Fruit fly (Drosophila melanogaster) whole organism, embryonic: ENCODE results near the gene CG7943.

Source experiments
- Aef1 ChIP-seq: fragments of 200-800 bp; sonication (Bioruptor generic); IDR thresholded peaks from 3 replicates; pipeline ENCODE4 v1.3.6; 2022; ENCODE audit warnings: missing biosample characterization, missing genetic modification characterization
- CG12659 ChIP-seq: fragments of 200-800 bp; sonication (Bioruptor generic); optimal IDR thresholded peaks from 3 replicates; lab custom pipeline; 2017; ENCODE audit warnings: mild to moderate bottlenecking, missing biosample characterization, missing genetic modification reagents, missing genetic modification characterization
- CG14860 ChIP-seq: fragments of 200-800 bp; sonication (Bioruptor generic); IDR thresholded peaks from 3 replicates; pipeline ENCODE4 v1.3.6; 2022; ENCODE audit warnings: missing biosample characterization, missing genetic modification characterization; ENCODE audit not compliant: partially characterized antibody
- CG17829 ChIP-seq: fragments of 200-800 bp; optimal IDR thresholded peaks from 2 replicates; lab custom pipeline; 2019; ENCODE audit warnings: missing biosample characterization, mild to moderate bottlenecking, missing genetic modification characterization, moderate library complexity
- CG2120 ChIP-seq: fragments of 200-800 bp; sonication (Bioruptor generic); optimal IDR thresholded peaks from 3 replicates; lab custom pipeline; 2016; ENCODE audit warnings: missing biosample characterization, missing genetic modification characterization
- CG2678 ChIP-seq: fragments of 200-800 bp; sonication (Bioruptor generic); optimal IDR thresholded peaks from 3 replicates; lab custom pipeline; 2019; ENCODE audit warnings: missing biosample characterization, mild to moderate bottlenecking, missing genetic modification characterization, moderate library complexity
- CG3726 ChIP-seq: fragments of 200-800 bp; sonication (Bioruptor generic); IDR thresholded peaks from 3 replicates; pipeline ENCODE4, ENCODE4 v1.3.6; 2022; ENCODE audit warnings: missing biosample characterization, missing genetic modification characterization
- CG3838 ChIP-seq: fragments of 200-800 bp; sonication (Bioruptor generic); optimal IDR thresholded peaks from 3 replicates; lab custom pipeline; 2016; ENCODE audit warnings: missing biosample characterization, missing genetic modification characterization
- CG4282 ChIP-seq: fragments of 200-800 bp; sonication (Bioruptor generic); optimal IDR thresholded peaks from 2 replicates; lab custom pipeline; 2016; ENCODE audit warnings: missing biosample characterization, missing genetic modification characterization
- CG43689 ChIP-seq: fragments of 200-800 bp; sonication (Bioruptor generic); IDR thresholded peaks from 2 replicates; pipeline ENCODE4 v1.3.6; 2022; ENCODE audit warnings: missing biosample characterization, missing genetic modification characterization
- CG5180 ChIP-seq: fragments of 200-800 bp; sonication (Bioruptor generic); optimal IDR thresholded peaks from 3 replicates; lab custom pipeline; 2017; ENCODE audit warnings: missing biosample characterization, missing genetic modification characterization, mild to moderate bottlenecking, moderate library complexity, missing genetic modification reagents
- CG6765 ChIP-seq: fragments of 200-800 bp; sonication (Bioruptor generic); optimal IDR thresholded peaks from 3 replicates; lab custom pipeline; 2017; ENCODE audit warnings: missing biosample characterization, mild to moderate bottlenecking, missing genetic modification characterization
- CG7372 ChIP-seq: fragments of 200-800 bp; sonication (Bioruptor generic); IDR thresholded peaks from 2 replicates; pipeline ENCODE4 v1.3.6; 2022; ENCODE audit warnings: missing biosample characterization, missing genetic modification characterization
- CG8478 ChIP-seq: fragments of >200 bp; optimal IDR thresholded peaks from 2 replicates; lab custom pipeline; 2018
- CG8924 ChIP-seq: fragments of 200-800 bp; optimal IDR thresholded peaks from 3 replicates; lab custom pipeline; 2019; ENCODE audit warnings: missing biosample characterization, mild to moderate bottlenecking, missing genetic modification characterization, moderate library complexity
- CG9215 ChIP-seq: fragments of 200-800 bp; sonication (Bioruptor generic); IDR thresholded peaks from 2 replicates; pipeline ENCODE4 v1.3.6; 2022; ENCODE audit warnings: missing biosample characterization, missing genetic modification characterization
- CG9797 ChIP-seq: fragments of 200-800 bp; sonication (Bioruptor generic); optimal IDR thresholded peaks from 3 replicates; lab custom pipeline; 2018; ENCODE audit warnings: missing biosample characterization, mild to moderate bottlenecking, missing genetic modification characterization
- CTCF ChIP-seq: fragments of 200-800 bp; sonication (Bioruptor generic); optimal IDR thresholded peaks from 2 replicates; lab custom pipeline; 2017; ENCODE audit warnings: missing biosample characterization, mild to moderate bottlenecking, missing genetic modification characterization, moderate library complexity
- Camta ChIP-seq: fragments of 200-800 bp; sonication (Bioruptor generic); optimal IDR thresholded peaks from 2 replicates; lab custom pipeline; 2016; ENCODE audit warnings: missing biosample characterization, missing genetic modification characterization
- CrebB ChIP-seq: fragments of 200-800 bp; sonication (Bioruptor generic); optimal IDR thresholded peaks from 3 replicates; lab custom pipeline; 2018; ENCODE audit warnings: missing biosample characterization, mild to moderate bottlenecking, missing genetic modification characterization
- Dad ChIP-seq: fragments of 200-800 bp; sonication (Bioruptor generic); optimal IDR thresholded peaks from 3 replicates; lab custom pipeline; 2016; ENCODE audit warnings: missing biosample characterization, missing genetic modification characterization
- Dref ChIP-seq: fragments of 200-800 bp; sonication (Bioruptor generic); IDR thresholded peaks from 2 replicates; pipeline ENCODE4 v1.3.6; 2022; ENCODE audit warnings: missing biosample characterization, missing genetic modification characterization
- Drgx ChIP-seq: fragments of 200-800 bp; sonication (Bioruptor generic); IDR thresholded peaks from 2 replicates; pipeline ENCODE4 v1.3.6; 2022; ENCODE audit warnings: missing biosample characterization, missing genetic modification characterization
- Fer1 ChIP-seq: fragments of 200-800 bp; sonication (Bioruptor generic); optimal IDR thresholded peaks from 2 replicates; lab custom pipeline; 2017; ENCODE audit warnings: missing biosample characterization, mild to moderate bottlenecking, missing genetic modification characterization
- GATAe ChIP-seq: fragments of 200-800 bp; sonication (Bioruptor generic); conservative IDR thresholded peaks from 2 replicates; pipeline ENCODE4 v1.3.6; 2022; ENCODE audit warnings: missing biosample characterization, missing genetic modification characterization
- Hr3 ChIP-seq: fragments of 200-800 bp; sonication (Bioruptor generic); optimal IDR thresholded peaks from 3 replicates; lab custom pipeline; 2016; ENCODE audit warnings: missing biosample characterization, missing genetic modification characterization
- NK7.1 ChIP-seq: fragments of 200-800 bp; sonication (Bioruptor generic); optimal IDR thresholded peaks from 3 replicates; lab custom pipeline; 2016; ENCODE audit warnings: missing biosample characterization, missing genetic modification characterization
- Nf-YC ChIP-seq: fragments of 200-800 bp; optimal IDR thresholded peaks from 3 replicates; lab custom pipeline; 2019; ENCODE audit warnings: missing biosample characterization, mild to moderate bottlenecking, missing genetic modification characterization, moderate library complexity
- PHDP ChIP-seq: fragments of 200-800 bp; sonication (Bioruptor generic); optimal IDR thresholded peaks from 3 replicates; lab custom pipeline; 2018; ENCODE audit warnings: missing biosample characterization, mild to moderate bottlenecking, missing genetic modification characterization, moderate library complexity
- Ptx1 ChIP-seq: fragments of 200-800 bp; sonication (Bioruptor generic); IDR thresholded peaks from 2 replicates; pipeline ENCODE4 v1.3.6; 2022; ENCODE audit warnings: missing biosample characterization, missing genetic modification characterization
- Scr ChIP-seq: fragments of 200-800 bp; sonication (Bioruptor generic); IDR thresholded peaks from 2 replicates; pipeline ENCODE4 v1.3.6; 2022; ENCODE audit warnings: missing biosample characterization, missing genetic modification characterization; ENCODE audit not compliant: partially characterized antibody
- Tbp ChIP-seq: fragments of >200 bp; optimal IDR thresholded peaks from 2 replicates; lab custom pipeline; 2018; ENCODE audit warnings: missing biosample characterization, missing genetic modification characterization
- bcd ChIP-seq: fragments of 200-800 bp; sonication (Bioruptor generic); optimal IDR thresholded peaks from 2 replicates; lab custom pipeline; 2017; ENCODE audit warnings: missing biosample characterization, mild to moderate bottlenecking, missing genetic modification characterization
- bowl ChIP-seq: fragments of 200-800 bp; sonication (Bioruptor generic); IDR thresholded peaks from 2 replicates; pipeline ENCODE4 v1.3.6; 2022; ENCODE audit warnings: missing biosample characterization, missing genetic modification characterization
- dimm ChIP-seq: fragments of 200-800 bp; sonication (Bioruptor generic); IDR thresholded peaks from 2 replicates; pipeline ENCODE4 v1.3.6; 2022; ENCODE audit warnings: missing biosample characterization, missing genetic modification characterization
- dysf ChIP-seq: fragments of 200-800 bp; sonication (Bioruptor generic); IDR thresholded peaks from 3 replicates; pipeline ENCODE4 v1.3.6; 2022; ENCODE audit warnings: missing biosample characterization, missing genetic modification characterization
- fd3F ChIP-seq: fragments of 200-800 bp; sonication (Bioruptor generic); optimal IDR thresholded peaks from 2 replicates; lab custom pipeline; 2018; ENCODE audit warnings: missing biosample characterization, mild to moderate bottlenecking, missing genetic modification characterization, moderate library complexity
- fd64A ChIP-seq: fragments of 200-800 bp; sonication (Bioruptor generic); optimal IDR thresholded peaks from 3 replicates; lab custom pipeline; 2018; ENCODE audit warnings: missing biosample characterization, mild to moderate bottlenecking, missing genetic modification characterization
- ftz-f1 ChIP-seq: fragments of 200-800 bp; sonication (Bioruptor generic); optimal IDR thresholded peaks from 2 replicates; lab custom pipeline; 2016; ENCODE audit warnings: missing biosample characterization, missing genetic modification characterization
- fu2 ChIP-seq: fragments of 200-800 bp; sonication (Bioruptor generic); optimal IDR thresholded peaks from 2 replicates; lab custom pipeline; 2016; ENCODE audit warnings: missing biosample characterization, missing genetic modification characterization
- gce ChIP-seq: fragments of 200-800 bp; sonication (Bioruptor generic); IDR thresholded peaks from 3 replicates; pipeline ENCODE4 v1.3.6; 2022; ENCODE audit warnings: missing biosample characterization, missing genetic modification characterization
- gro ChIP-seq: fragments of 200-800 bp; sonication (Bioruptor generic); optimal IDR thresholded peaks from 2 replicates; lab custom pipeline; 2016; ENCODE audit warnings: missing biosample characterization, missing genetic modification characterization
- ind ChIP-seq: fragments of 200-800 bp; sonication (Bioruptor generic); optimal IDR thresholded peaks from 3 replicates; lab custom pipeline; 2016; ENCODE audit warnings: missing biosample characterization, missing genetic modification characterization
- mam ChIP-seq: fragments of 200-800 bp; sonication (Bioruptor generic); optimal IDR thresholded peaks from 3 replicates; lab custom pipeline; 2016; ENCODE audit warnings: missing biosample characterization, missing genetic modification characterization
- nerfin-2 ChIP-seq: fragments of 200-800 bp; sonication (Bioruptor generic); IDR thresholded peaks from 2 replicates; pipeline ENCODE4 v1.3.6; 2022; ENCODE audit warnings: missing biosample characterization, missing genetic modification characterization; ENCODE audit not compliant: partially characterized antibody
- nom ChIP-seq: fragments of 200-800 bp; sonication (Bioruptor generic); optimal IDR thresholded peaks from 2 replicates; lab custom pipeline; 2017; ENCODE audit warnings: missing biosample characterization, missing genetic modification characterization, mild to moderate bottlenecking, moderate library complexity, missing genetic modification reagents
- pb ChIP-seq: fragments of 200-800 bp; sonication (Bioruptor generic); optimal IDR thresholded peaks from 3 replicates; lab custom pipeline; 2016; ENCODE audit warnings: missing biosample characterization, missing genetic modification characterization
- psq ChIP-seq: fragments of 200-800 bp; sonication (Bioruptor generic); optimal IDR thresholded peaks from 2 replicates; lab custom pipeline; 2017; ENCODE audit warnings: missing biosample characterization, missing genetic modification characterization
- schlank ChIP-seq: fragments of 200-800 bp; sonication (Bioruptor generic); optimal IDR thresholded peaks from 2 replicates; lab custom pipeline; 2018; ENCODE audit warnings: missing biosample characterization, mild to moderate bottlenecking, missing genetic modification characterization
- vnd ChIP-seq: fragments of 200-800 bp; sonication (Bioruptor generic); IDR thresholded peaks from 3 replicates; pipeline ENCODE4 v1.3.6; 2022; ENCODE audit warnings: missing biosample characterization, missing genetic modification characterization; ENCODE audit not compliant: partially characterized antibody
- vvl ChIP-seq: fragments of 200-800 bp; sonication (Bioruptor generic); IDR thresholded peaks from 2 replicates; pipeline ENCODE4 v1.3.6; 2022; ENCODE audit warnings: missing biosample characterization, missing genetic modification characterization
- wek ChIP-seq: fragments of 200-800 bp; sonication (Bioruptor generic); optimal IDR thresholded peaks from 3 replicates; lab custom pipeline; 2018; ENCODE audit warnings: missing biosample characterization, mild to moderate bottlenecking, missing genetic modification characterization, moderate library complexity
- yki ChIP-seq: fragments of >200 bp; optimal IDR thresholded peaks from 3 replicates; lab custom pipeline; 2018

CG7943 gene

dm6 chr3R:30052455-30053046 lies 6.3 kb downstream of the CG7943 start, which contains the start of gene Jasper (continued):
- TF ChIP-seq CG8924 (tag; lab: Kevin White, UChicago) (no peak), fd3F (GFP tag; lab: Kevin White, UChicago) (no peak), CG9215 (GFP tag; lab: Robert Waterston, UW) (no peak), NK7.1 (GFP tag; lab: Kevin White, UChicago) (peak; percentile 24), CTCF (GFP tag; lab: Kevin White, UChicago) (peak; percentile 15), CG2120 (GFP tag; lab: Kevin White, UChicago) (peak; percentile 46), CG3726 (no peak), Dref (peak; percentile 95), Aef1 (GFP tag; lab: Robert Waterston, UW) (no peak), Dad (GFP tag; lab: Kevin White, UChicago) (peak; percentile 1), Scr (GFP tag; lab: Robert Waterston, UW) (peak; percentile 9; the same call in 1 of the 2 replicates), Tbp (GFP tag; lab: Kevin White, UChicago) (no peak), CG12659 (peak; percentile 74), PHDP (no peak), bowl (GFP tag; lab: Robert Waterston, UW) (no peak), psq (no peak), vnd (no peak), wek (GFP tag; lab: Kevin White, UChicago) (no peak), Camta (GFP tag; lab: Kevin White, UChicago) (no peak), vvl (GFP tag; lab: Robert Waterston, UW) (peak; percentile 13; the same call in 1 of the 2 replicates), CG17829 (tag; lab: Kevin White, UChicago) (peak; percentile 52), pb (GFP tag; lab: Kevin White, UChicago) (no peak), ind (GFP tag; lab: Kevin White, UChicago) (no peak), CG6765 (GFP tag; lab: Kevin White, UChicago) (no peak), Hr3 (GFP tag; lab: Kevin White, UChicago) (no peak), gro (peak; percentile 39), CG4282 (no peak), bcd (GFP tag; lab: Kevin White, UChicago) (no peak), CG2678 (tag; lab: Kevin White, UChicago) (no peak), CrebB (tag; lab: Kevin White, UChicago) (no peak), GATAe (no peak), Nf-YC (tag; lab: Kevin White, UChicago) (peak; percentile 36), Ptx1 (GFP tag; lab: Robert Waterston, UW) (no peak), gce (GFP tag; lab: Robert Waterston, UW) (no peak), CG14860 (no peak), CG7372 (GFP tag; lab: Robert Waterston, UW) (no peak), yki (lab: Kevin White, UChicago) (no peak), CG3838 (GFP tag; lab: Kevin White, UChicago) (no peak), mam (no peak), dysf (GFP tag; lab: Robert Waterston, UW) (no peak), fu2 (GFP tag; lab: Kevin White, UChicago) (no peak), dimm (GFP tag; lab: Robert Waterston, UW) (no peak), CG5180 (no peak), fd64A (no peak), CG9797 (GFP tag; lab: Kevin White, UChicago) (peak; percentile 95), ftz-f1 (peak; percentile 16), Fer1 (GFP tag; lab: Kevin White, UChicago) (no peak), nom (GFP tag; lab: Kevin White, UChicago) (peak; percentile 43), CG43689 (GFP tag; lab: Robert Waterston, UW) (no peak), schlank (no peak), Drgx (GFP tag; lab: Robert Waterston, UW) (no peak), nerfin-2 (no peak), CG8478 (no peak)
